Worm (Caenorhabditis elegans) whole organism, mixed stage, embryonic: ENCODE measurements around the gene nlp-2.

Source experiments
- M03D4.4 ChIP-seq: sonication (generic microtip); optimal IDR thresholded peaks from 2 replicates; lab custom pipeline; 2017; ENCODE audit warnings: mild to moderate bottlenecking, missing genetic modification characterization, missing compliant biosample characterization
- bed-3 ChIP-seq: fragments of 200-800 bp; sonication (Bioruptor generic); optimal IDR thresholded peaks from 3 replicates; lab custom pipeline; 2018; ENCODE audit warnings: mild to moderate bottlenecking, missing genetic modification characterization, moderate library complexity, missing compliant biosample characterization
- blmp-1 ChIP-seq: fragments of 150-350 bp; optimal IDR thresholded peaks from 2 replicates; lab custom pipeline; 2014; ENCODE audit warnings: missing biosample characterization, missing genetic modification characterization
- ceh-39 ChIP-seq: fragments of 150-350 bp; optimal IDR thresholded peaks from 2 replicates; lab custom pipeline; 2014; ENCODE audit warnings: missing biosample characterization, missing genetic modification characterization
- ceh-43 ChIP-seq: fragments of 200-800 bp; sonication (Bioruptor generic); optimal IDR thresholded peaks from 2 replicates; lab custom pipeline; 2018; ENCODE audit warnings: mild to moderate bottlenecking, missing genetic modification characterization, moderate library complexity, missing compliant biosample characterization
- ceh-83 ChIP-seq: fragments of 200-800 bp; sonication (Bioruptor generic); optimal IDR thresholded peaks from 2 replicates; lab custom pipeline; 2018; ENCODE audit warnings: mild to moderate bottlenecking, missing genetic modification characterization, missing compliant biosample characterization
- ces-1 ChIP-seq: fragments of 150-350 bp; optimal IDR thresholded peaks from 2 replicates; lab custom pipeline; 2014; ENCODE audit warnings: missing biosample characterization, missing genetic modification reagents, missing genetic modification characterization
- cnd-1 ChIP-seq: fragments of 200-800 bp; sonication (Bioruptor generic); optimal IDR thresholded peaks from 2 replicates; lab custom pipeline; 2018; ENCODE audit warnings: mild to moderate bottlenecking, missing genetic modification characterization, missing compliant biosample characterization
- drap-1 ChIP-seq: fragments of 200-800 bp; sonication (Bioruptor generic); optimal IDR thresholded peaks from 3 replicates; lab custom pipeline; 2018; ENCODE audit warnings: mild to moderate bottlenecking, missing genetic modification characterization, missing compliant biosample characterization
- elt-1 ChIP-seq: sonication (generic microtip); optimal IDR thresholded peaks from 2 replicates; lab custom pipeline; 2017; ENCODE audit warnings: missing genetic modification characterization, mild to moderate bottlenecking, missing compliant biosample characterization, antibody characterized with exemption, moderate library complexity, borderline replicate concordance; ENCODE audit not compliant: insufficient read depth
- elt-3 ChIP-seq: fragments of 150-350 bp; optimal IDR thresholded peaks from 2 replicates; lab custom pipeline; 2014; ENCODE audit warnings: missing biosample characterization, missing genetic modification characterization
- flh-1 ChIP-seq: fragments of 200-800 bp; sonication (Bioruptor generic); optimal IDR thresholded peaks from 2 replicates; lab custom pipeline; 2018; ENCODE audit warnings: mild to moderate bottlenecking, missing genetic modification characterization, moderate library complexity, missing compliant biosample characterization
- ham-2 ChIP-seq: fragments of 200-800 bp; sonication (Bioruptor generic); optimal IDR thresholded peaks from 2 replicates; lab custom pipeline; 2018; ENCODE audit warnings: mild to moderate bottlenecking, missing genetic modification characterization, missing compliant biosample characterization
- lin-13 ChIP-seq: fragments of 150-350 bp; optimal IDR thresholded peaks from 2 replicates; lab custom pipeline; 2014; ENCODE audit warnings: missing biosample characterization, missing genetic modification characterization
- lin-32 ChIP-seq: fragments of 200-800 bp; sonication (Bioruptor generic); optimal IDR thresholded peaks from 2 replicates; lab custom pipeline; 2018; ENCODE audit warnings: mild to moderate bottlenecking, missing genetic modification characterization, missing compliant biosample characterization
- lsy-2 ChIP-seq: fragments of 150-350 bp; optimal IDR thresholded peaks from 2 replicates; lab custom pipeline; 2014; ENCODE audit warnings: missing biosample characterization, missing genetic modification characterization
- mab-5 ChIP-seq: fragments of 150-350 bp; optimal IDR thresholded peaks from 2 replicates; lab custom pipeline; 2014; ENCODE audit warnings: missing biosample characterization, missing genetic modification characterization
- mep-1 ChIP-seq: fragments of 150-350 bp; optimal IDR thresholded peaks from 2 replicates; lab custom pipeline; 2017; ENCODE audit warnings: missing biosample characterization, missing genetic modification reagents, missing genetic modification characterization, inconsistent platforms
- mls-2 ChIP-seq: sonication (generic microtip); optimal IDR thresholded peaks from 2 replicates; lab custom pipeline; 2016; ENCODE audit warnings: mild to moderate bottlenecking, missing genetic modification characterization, moderate library complexity, missing compliant biosample characterization
- nhr-12 ChIP-seq: fragments of 150-350 bp; optimal IDR thresholded peaks from 2 replicates; lab custom pipeline; 2014; ENCODE audit warnings: missing biosample characterization, missing genetic modification characterization
- nhr-2 ChIP-seq: fragments of 150-350 bp; optimal IDR thresholded peaks from 2 replicates; lab custom pipeline; 2014; ENCODE audit warnings: missing biosample characterization, missing genetic modification characterization
- nhr-237 ChIP-seq: fragments of 150-350 bp; optimal IDR thresholded peaks from 2 replicates; lab custom pipeline; 2014; ENCODE audit warnings: missing biosample characterization, missing genetic modification characterization
- nhr-28 ChIP-seq: fragments of 150-350 bp; optimal IDR thresholded peaks from 2 replicates; lab custom pipeline; 2014; ENCODE audit warnings: missing biosample characterization, missing genetic modification characterization
- nhr-76 ChIP-seq: sonication (generic microtip); optimal IDR thresholded peaks from 2 replicates; lab custom pipeline; 2017; ENCODE audit warnings: missing biosample characterization, missing genetic modification characterization
- pha-4 ChIP-seq: fragments of 150-350 bp; optimal IDR thresholded peaks from 2 replicates; lab custom pipeline; 2018; ENCODE audit warnings: missing biosample characterization, missing genetic modification reagents, missing genetic modification characterization
- sem-2 ChIP-seq: fragments of 200-800 bp; sonication (Bioruptor generic); optimal IDR thresholded peaks from 2 replicates; lab custom pipeline; 2018; ENCODE audit warnings: mild to moderate bottlenecking, missing genetic modification characterization, missing compliant biosample characterization
- snpc-4 ChIP-seq: fragments of 150-350 bp; optimal IDR thresholded peaks from 2 replicates; lab custom pipeline; 2014; ENCODE audit warnings: missing biosample characterization, missing genetic modification characterization
- sptf-1 ChIP-seq: sonication (generic microtip); optimal IDR thresholded peaks from 2 replicates; lab custom pipeline; 2017; ENCODE audit warnings: mild to moderate bottlenecking, missing genetic modification characterization, moderate library complexity, missing compliant biosample characterization
- tbx-8 ChIP-seq: fragments of 200-800 bp; sonication (Bioruptor generic); optimal IDR thresholded peaks from 2 replicates; lab custom pipeline; 2018; ENCODE audit warnings: mild to moderate bottlenecking, missing genetic modification characterization, moderate library complexity, missing compliant biosample characterization
- unc-120 ChIP-seq: sonication (generic microtip); optimal IDR thresholded peaks from 2 replicates; lab custom pipeline; 2017; ENCODE audit warnings: missing genetic modification characterization, missing compliant biosample characterization; ENCODE audit not compliant: poor library complexity, severe bottlenecking
- unc-39 ChIP-seq: fragments of 150-350 bp; optimal IDR thresholded peaks from 2 replicates; lab custom pipeline; 2014; ENCODE audit warnings: missing biosample characterization, missing genetic modification characterization
- unc-62 ChIP-seq: fragments of 150-350 bp; optimal IDR thresholded peaks from 2 replicates; lab custom pipeline; 2014; ENCODE audit warnings: missing biosample characterization, missing genetic modification reagents, missing genetic modification characterization
- zip-8 ChIP-seq: fragments of 150-350 bp; optimal IDR thresholded peaks from 2 replicates; lab custom pipeline; 2014; ENCODE audit warnings: missing biosample characterization, missing genetic modification characterization
- ztf-11 ChIP-seq: fragments of 150-350 bp; optimal IDR thresholded peaks from 2 replicates; lab custom pipeline; 2014; ENCODE audit warnings: missing biosample characterization, missing genetic modification characterization

nlp-2 gene

ce11 chrX:2375300-2376035 is 30.9 kb upstream of the nlp-2 start, which contains the start of gene F47G3.3:
F47G3.3 (plus strand) TSS chrX:2375985.
- TF ChIP-seq drap-1 (GFP tag; lab: Kevin White, UChicago) (no peak), mep-1 (no peak), pha-4 (tag; lab: Kevin White, UChicago) (no peak), ceh-43 (GFP tag; lab: Kevin White, UChicago) (no peak), nhr-28 (no peak), zip-8 (tag; lab: Kevin White, UChicago) (no peak), unc-120 (no peak), ceh-39 (tag; lab: Kevin White, UChicago) (no peak), mab-5 (tag; lab: Kevin White, UChicago) (no peak), sem-2 (GFP tag; lab: Kevin White, UChicago) (no peak)

DNA sequence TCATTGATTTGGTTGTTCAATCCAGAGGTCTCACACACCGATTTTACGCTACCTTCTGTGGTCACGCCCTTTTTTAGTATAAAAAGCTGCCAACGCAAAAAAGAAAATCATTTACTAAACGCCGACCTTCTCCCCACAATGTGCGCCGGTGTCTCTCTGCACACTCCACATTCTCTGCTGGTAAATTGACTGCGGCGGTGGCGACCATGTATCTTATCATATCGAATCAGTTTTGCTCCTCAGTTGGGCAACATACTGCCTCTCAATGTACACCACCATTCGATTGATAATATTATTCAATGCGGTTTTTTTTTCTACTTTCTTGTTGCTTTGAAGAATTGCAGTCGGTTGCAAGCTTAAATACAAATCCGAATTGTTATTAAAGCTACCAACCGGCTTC is 27.6 kb upstream of the nlp-2 start:
- TF ChIP-seq unc-62 (GFP tag; lab: Kevin White, UChicago) = no peak
- TF ChIP-seq unc-39 = no peak
- TF ChIP-seq zip-8 (tag; lab: Kevin White, UChicago) = no peak
- TF ChIP-seq bed-3 = no peak
- no peak for TF ChIP-seq ceh-43 (GFP tag; lab: Kevin White, UChicago)
- TF ChIP-seq, all 35 proteins: peak for 0

DNA sequence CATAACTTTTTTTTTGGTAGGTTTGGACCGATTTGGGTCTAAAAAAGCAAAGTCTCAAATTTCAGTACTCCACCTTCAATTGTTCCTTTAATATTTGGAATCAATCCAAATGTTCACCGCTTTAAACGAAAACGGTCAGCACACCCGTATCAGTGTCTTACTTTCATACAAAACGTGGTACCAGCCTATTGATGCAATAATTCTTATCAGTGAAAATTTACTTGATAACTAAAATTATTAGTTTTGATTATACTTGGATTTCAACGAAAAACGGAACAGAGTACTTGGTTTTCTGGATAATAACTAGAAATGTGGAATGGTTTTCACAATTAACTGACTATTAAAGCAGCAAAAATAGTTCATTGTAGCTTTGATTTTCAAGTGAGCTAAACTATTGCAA is 26.1 kb upstream of the nlp-2 start:
- TF ChIP-seq tbx-8 (GFP tag; lab: Kevin White, UChicago) (no peak), lin-32 (GFP tag; lab: Kevin White, UChicago) (no peak), mls-2 (no peak), nhr-12 (tag; lab: Kevin White, UChicago) (no peak), ceh-83 (GFP tag; lab: Kevin White, UChicago) (no peak), ces-1 (GFP tag; lab: Kevin White, UChicago) (no peak), nhr-76 (tag; lab: Kevin White, UChicago) (no peak), ceh-39 (tag; lab: Kevin White, UChicago) (no peak), zip-8 (tag; lab: Kevin White, UChicago) (no peak), mab-5 (tag; lab: Kevin White, UChicago) (no peak), ceh-43 (GFP tag; lab: Kevin White, UChicago) (no peak), snpc-4 (tag; lab: Kevin White, UChicago) (no peak), elt-3 (tag; lab: Kevin White, UChicago) (no peak), unc-39 (no peak)

DNA sequence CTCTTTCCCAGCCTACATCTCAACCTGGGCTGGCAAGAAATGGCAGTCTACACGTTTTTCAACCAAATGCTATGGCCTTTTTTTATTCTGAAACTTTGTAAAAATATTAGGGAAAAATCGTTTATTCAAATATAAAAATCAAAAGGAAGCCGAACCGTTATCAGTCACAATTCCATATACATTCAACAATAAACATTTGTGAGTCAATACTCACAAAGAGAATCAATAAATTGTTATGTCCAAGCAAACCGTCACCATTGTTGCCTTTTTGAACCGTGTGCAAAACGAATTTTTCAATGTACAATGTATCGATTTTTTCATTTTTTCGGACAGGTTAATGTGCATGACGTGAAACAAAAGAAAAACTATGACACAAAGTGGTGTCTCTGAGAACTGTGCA is 24.5 kb upstream of the nlp-2 start:
- TF ChIP-seq zip-8 (tag; lab: Kevin White, UChicago) (no peak), mab-5 (tag; lab: Kevin White, UChicago) (no peak), flh-1 (no peak), blmp-1 (tag; lab: Kevin White, UChicago) (no peak), nhr-237 (tag; lab: Kevin White, UChicago) (no peak), lsy-2 (no peak), ceh-43 (GFP tag; lab: Kevin White, UChicago) (no peak), bed-3 (no peak)

- TF ChIP-seq lin-13 (tag; lab: Kevin White, UChicago) = no peak
- TF ChIP-seq ces-1 (GFP tag; lab: Kevin White, UChicago) = no peak
- no peak for TF ChIP-seq zip-8 (tag; lab: Kevin White, UChicago)
- TF ChIP-seq snpc-4 (tag; lab: Kevin White, UChicago) = no peak
- TF ChIP-seq ham-2 (GFP tag; lab: Kevin White, UChicago) = peak; percentile 18
- TF ChIP-seq mls-2 = peak; percentile 51
- peak; percentile 70 for TF ChIP-seq cnd-1 (tag; lab: Kevin White, UChicago)
- no peak for TF ChIP-seq unc-62 (GFP tag; lab: Kevin White, UChicago)
- peak; percentile 49 for TF ChIP-seq drap-1 (GFP tag; lab: Kevin White, UChicago)
- no peak for TF ChIP-seq tbx-8 (GFP tag; lab: Kevin White, UChicago)
- no peak for TF ChIP-seq nhr-237 (tag; lab: Kevin White, UChicago)
- peak; percentile 16 for TF ChIP-seq sptf-1
- TF ChIP-seq nhr-12 (tag; lab: Kevin White, UChicago) = no peak
- TF ChIP-seq ztf-11 = peak; percentile 56
- TF ChIP-seq bed-3 = no peak
- TF ChIP-seq lsy-2 = no peak
- peak; percentile 16 for TF ChIP-seq unc-120
- peak; percentile 54 for TF ChIP-seq mep-1
- TF ChIP-seq mab-5 (tag; lab: Kevin White, UChicago) = no peak
- no peak for TF ChIP-seq ceh-83 (GFP tag; lab: Kevin White, UChicago)
- TF ChIP-seq M03D4.4 = peak; percentile 15
- no peak for TF ChIP-seq flh-1
- no peak for TF ChIP-seq nhr-28
- TF ChIP-seq elt-3 (tag; lab: Kevin White, UChicago) = no peak
- peak; percentile 10 for TF ChIP-seq sem-2 (GFP tag; lab: Kevin White, UChicago)
- TF ChIP-seq lin-32 (GFP tag; lab: Kevin White, UChicago) = no peak
- TF ChIP-seq elt-1 (tag; lab: Kevin White, UChicago) = no peak
- no peak for TF ChIP-seq unc-39
- no peak for TF ChIP-seq blmp-1 (tag; lab: Kevin White, UChicago)
- peak; percentile 80 for TF ChIP-seq pha-4 (tag; lab: Kevin White, UChicago)
- TF ChIP-seq nhr-76 (tag; lab: Kevin White, UChicago) = no peak
- TF ChIP-seq nhr-2 = peak; percentile 27
- peak; percentile 75 for TF ChIP-seq ceh-39 (tag; lab: Kevin White, UChicago)
These were observed 23.7 kb upstream of the nlp-2 start for ce11 chrX:2368042-2368814.
